Worm (Caenorhabditis elegans) whole organism, late embryonic: ENCODE results near the gene nhr-275.

Experiments
- C08G9.2 ChIP-seq: sonication (generic microtip); optimal IDR thresholded peaks from 2 replicates; lab custom pipeline; 2016; ENCODE audit warnings: mild to moderate bottlenecking, missing genetic modification characterization, moderate library complexity, missing compliant biosample characterization
- F13H6.1 ChIP-seq: sonication (generic microtip); optimal IDR thresholded peaks from 2 replicates; lab custom pipeline; 2016; ENCODE audit warnings: missing genetic modification characterization, missing compliant biosample characterization
- T23F11.4 ChIP-seq: fragments of 200-800 bp; sonication (Bioruptor generic); optimal IDR thresholded peaks from 2 replicates; lab custom pipeline; 2018; ENCODE audit warnings: mild to moderate bottlenecking, missing genetic modification characterization, missing compliant biosample characterization
- Y22D7AL.16 ChIP-seq: sonication (generic microtip); optimal IDR thresholded peaks from 2 replicates; lab custom pipeline; 2016; ENCODE audit warnings: missing genetic modification characterization, missing compliant biosample characterization
- ceh-14 ChIP-seq: sonication (generic microtip); optimal IDR thresholded peaks from 2 replicates; lab custom pipeline; 2016; ENCODE audit warnings: missing genotype, missing genetic modification characterization, missing compliant biosample characterization
- ceh-24 ChIP-seq: sonication (generic microtip); optimal IDR thresholded peaks from 2 replicates; lab custom pipeline; 2016; ENCODE audit warnings: mild to moderate bottlenecking, missing genetic modification characterization, missing compliant biosample characterization
- ceh-30 ChIP-seq: fragments of 150-350 bp; optimal IDR thresholded peaks from 2 replicates; lab custom pipeline; 2014; ENCODE audit warnings: missing biosample characterization, missing genetic modification characterization
- ceh-31 ChIP-seq: sonication (generic microtip); optimal IDR thresholded peaks from 2 replicates; lab custom pipeline; 2016; ENCODE audit warnings: missing genetic modification characterization, missing compliant biosample characterization
- ceh-34 ChIP-seq: sonication (generic microtip); optimal IDR thresholded peaks from 2 replicates; lab custom pipeline; 2016; ENCODE audit warnings: mild to moderate bottlenecking, missing genetic modification characterization, missing compliant biosample characterization
- ceh-45 ChIP-seq: fragments of 200-800 bp; sonication (Bioruptor generic); IDR thresholded peaks from 2 replicates; pipeline ENCODE4 v1.3.6; 2022; ENCODE audit warnings: missing genetic modification reagents, missing genetic modification characterization, missing compliant biosample characterization
- ceh-48 ChIP-seq: sonication (generic microtip); optimal IDR thresholded peaks from 2 replicates; lab custom pipeline; 2016; ENCODE audit warnings: missing genetic modification characterization, inconsistent platforms, missing compliant biosample characterization
- ceh-6 ChIP-seq: fragments of 200-800 bp; sonication (Bioruptor generic); optimal IDR thresholded peaks from 2 replicates; lab custom pipeline; 2018; ENCODE audit warnings: mild to moderate bottlenecking, missing genetic modification characterization, missing compliant biosample characterization
- ceh-9 ChIP-seq: sonication (generic microtip); optimal IDR thresholded peaks from 2 replicates; lab custom pipeline; 2016; ENCODE audit warnings: mild to moderate bottlenecking, missing genetic modification characterization, inconsistent platforms, missing compliant biosample characterization
- che-1 ChIP-seq: sonication (generic microtip); optimal IDR thresholded peaks from 2 replicates; lab custom pipeline; 2016; ENCODE audit warnings: mild to moderate bottlenecking, missing genetic modification characterization, missing compliant biosample characterization
- ets-4 ChIP-seq: sonication (generic microtip); optimal IDR thresholded peaks from 2 replicates; lab custom pipeline; 2016; ENCODE audit warnings: missing genetic modification characterization, missing compliant biosample characterization
- eyg-1 ChIP-seq: sonication (generic microtip); optimal IDR thresholded peaks from 2 replicates; lab custom pipeline; 2016; ENCODE audit warnings: missing genotype, missing genetic modification characterization, missing compliant biosample characterization
- fkh-10 ChIP-seq: fragments of 150-350 bp; optimal IDR thresholded peaks from 2 replicates; lab custom pipeline; 2014; ENCODE audit warnings: missing biosample characterization, missing genetic modification reagents, missing genetic modification characterization
- hlh-15 ChIP-seq: sonication (generic microtip); optimal IDR thresholded peaks from 2 replicates; lab custom pipeline; 2016; ENCODE audit warnings: missing genetic modification characterization, missing compliant biosample characterization
- hlh-30 ChIP-seq: sonication (generic microtip); optimal IDR thresholded peaks from 2 replicates; lab custom pipeline; 2017; ENCODE audit warnings: antibody characterized with exemption, missing genetic modification characterization, missing compliant biosample characterization; ENCODE audit not compliant: insufficient read depth
- lim-6 ChIP-seq: sonication (generic microtip); optimal IDR thresholded peaks from 2 replicates; lab custom pipeline; 2016; ENCODE audit warnings: missing genetic modification characterization, missing compliant biosample characterization
- madf-2 ChIP-seq: sonication (generic microtip); optimal IDR thresholded peaks from 2 replicates; lab custom pipeline; 2017; ENCODE audit warnings: missing genetic modification characterization, missing compliant biosample characterization
- nfya-1 ChIP-seq: sonication (generic microtip); optimal IDR thresholded peaks from 2 replicates; lab custom pipeline; 2017; ENCODE audit warnings: missing genetic modification characterization, mild to moderate bottlenecking, missing compliant biosample characterization, antibody characterized with exemption, moderate library complexity
- npax-4 ChIP-seq: sonication (generic microtip); optimal IDR thresholded peaks from 2 replicates; lab custom pipeline; 2016; ENCODE audit warnings: missing genetic modification characterization, missing compliant biosample characterization
- pqm-1 ChIP-seq: sonication (generic microtip); optimal IDR thresholded peaks from 2 replicates; lab custom pipeline; 2016; ENCODE audit warnings: missing genetic modification characterization, missing compliant biosample characterization
- pros-1 ChIP-seq: fragments of 150-350 bp; optimal IDR thresholded peaks from 2 replicates; lab custom pipeline; 2014; ENCODE audit warnings: missing biosample characterization, missing genetic modification reagents, missing genetic modification characterization
- ref-2 ChIP-seq: sonication (generic microtip); optimal IDR thresholded peaks from 2 replicates; lab custom pipeline; 2016; ENCODE audit warnings: missing genetic modification characterization, missing compliant biosample characterization
- sdc-2 ChIP-seq: sonication (generic microtip); optimal IDR thresholded peaks from 2 replicates; lab custom pipeline; 2016; ENCODE audit warnings: missing genotype, missing genetic modification characterization, missing compliant biosample characterization
- sox-4 ChIP-seq: sonication (generic microtip); optimal IDR thresholded peaks from 2 replicates; lab custom pipeline; 2017; ENCODE audit warnings: mild to moderate bottlenecking, missing genetic modification characterization, inconsistent platforms, missing compliant biosample characterization
- ttx-3 ChIP-seq: sonication (generic microtip); optimal IDR thresholded peaks from 2 replicates; lab custom pipeline; 2016; ENCODE audit warnings: missing genetic modification reagents, missing genetic modification characterization, missing compliant biosample characterization
- unc-55 ChIP-seq: sonication (generic microtip); optimal IDR thresholded peaks from 2 replicates; lab custom pipeline; 2017; ENCODE audit warnings: missing biosample characterization, missing genetic modification reagents, missing genetic modification characterization
- unc-86 ChIP-seq: sonication (generic microtip); optimal IDR thresholded peaks from 2 replicates; lab custom pipeline; 2016; ENCODE audit warnings: missing genetic modification characterization, missing compliant biosample characterization
- ztf-16 ChIP-seq: sonication (generic microtip); optimal IDR thresholded peaks from 2 replicates; lab custom pipeline; 2017; ENCODE audit warnings: missing genetic modification characterization, missing compliant biosample characterization

Gene nhr-275

ce11 chrV:2221764-2222163 lies 45.1 kb downstream of the nhr-275 start, which contains the start of gene nhr-128:
Gene nhr-128, plus strand, starts transcription at chrV:2222064.
- no peak for TF ChIP-seq ceh-24

ce11 chrV:2218803-2219202 lies 48.1 kb downstream of the nhr-275 start, which contains the start of gene nhr-56:
Gene nhr-56, plus strand, starts transcription at chrV:2219004.
- TF ChIP-seq lim-6 (no peak), hlh-30 (peak; percentile 22), nfya-1 (tag; lab: Kevin White, UChicago) (no peak)

- TF ChIP-seq pros-1 (tag; lab: Kevin White, UChicago) (no peak), ceh-9 (tag; lab: Kevin White, UChicago) (no peak), npax-4 (no peak), unc-86 (tag; lab: Kevin White, UChicago) (no peak), hlh-15 (no peak), sdc-2 (tag; lab: Kevin White, UChicago) (no peak), madf-2 (no peak), sox-4 (tag; lab: Kevin White, UChicago) (no peak), T23F11.4 (GFP tag; lab: Kevin White, UChicago) (no peak), ttx-3 (tag; lab: Kevin White, UChicago) (no peak), Y22D7AL.16 (tag; lab: Kevin White, UChicago) (no peak), ceh-31 (tag; lab: Kevin White, UChicago) (no peak), pqm-1 (no peak), unc-55 (GFP tag; lab: Kevin White, UChicago) (no peak), ceh-14 (tag; lab: Kevin White, UChicago) (no peak), ceh-34 (tag; lab: Kevin White, UChicago) (no peak), ceh-48 (tag; lab: Kevin White, UChicago) (no peak), che-1 (tag; lab: Kevin White, UChicago) (no peak), nfya-1 (tag; lab: Kevin White, UChicago) (no peak)
Observed at ce11 chrV:2216927-2217326, 49.9 kb downstream of the nhr-275 start.

- TF ChIP-seq C08G9.2 (tag; lab: Kevin White, UChicago): no peak
- TF ChIP-seq sdc-2 (tag; lab: Kevin White, UChicago): no peak
- TF ChIP-seq ceh-6 (GFP tag; lab: Kevin White, UChicago): no peak
- TF ChIP-seq ceh-24: no peak
- no peak for TF ChIP-seq ets-4 (tag; lab: Kevin White, UChicago)
- no peak for TF ChIP-seq ceh-30 (tag; lab: Kevin White, UChicago)
- TF ChIP-seq T23F11.4 (GFP tag; lab: Kevin White, UChicago): no peak
- TF ChIP-seq fkh-10 (GFP tag; lab: Kevin White, UChicago): no peak
- TF ChIP-seq ceh-45 (GFP tag; lab: Robert Waterston, UW): no peak
- TF ChIP-seq F13H6.1 (tag; lab: Kevin White, UChicago): no peak
- no peak for TF ChIP-seq ref-2 (tag; lab: Kevin White, UChicago)
- no peak for TF ChIP-seq ztf-16
- no peak for TF ChIP-seq eyg-1 (tag; lab: Kevin White, UChicago)
- TF ChIP-seq pros-1 (tag; lab: Kevin White, UChicago): no peak
- no peak for TF ChIP-seq hlh-15
Observed at ce11 chrV:2215352-2215751, 51.5 kb downstream of the nhr-275 start, which contains the start of gene nstp-8. Gene nstp-8, plus strand, starts transcription at chrV:2215652.
